Fruit fly (Drosophila melanogaster) S2 (cell line): ENCODE data around the gene CG31463.

Experiments
- CG8478 ChIP-seq: fragments of >200 bp; optimal IDR thresholded peaks from 2 replicates; lab custom pipeline; 2018
- CTCF ChIP-seq, 2 experiments: fragments of >200 bp; optimal IDR thresholded peaks; 2 replicates each; lab custom pipeline; 2018

DNA sequence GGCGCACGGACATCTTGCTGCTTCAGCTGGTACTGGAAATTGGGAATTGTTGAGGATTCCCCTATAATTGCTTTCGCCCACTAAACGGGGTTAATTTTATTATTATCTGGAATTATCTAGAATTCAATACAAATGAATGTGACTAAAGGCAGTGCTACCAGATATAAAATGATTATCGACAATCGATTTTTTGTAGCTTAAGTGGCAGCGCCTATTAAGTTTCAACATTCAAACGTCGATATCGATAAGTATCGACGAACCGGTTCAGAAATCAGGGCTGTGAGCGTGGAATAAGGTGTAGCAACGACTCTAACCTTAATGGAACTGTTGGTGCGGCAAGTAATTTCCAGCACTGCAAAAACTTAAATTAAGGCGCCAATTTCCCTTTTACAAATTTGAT, 13.0 kb downstream of the CG31463 start, which contains the start of gene Sgt1:
- peak; percentile 34 to 63 for TF ChIP-seq CTCF (optimal IDR thresholded peaks at IDR 0.05; lab: Kevin White, UChicago)
- no peak for TF ChIP-seq CG8478 (lab: Kevin White, UChicago)
